Worm (Caenorhabditis elegans) whole organism, early embryonic: ENCODE data around the gene kynu-1.

Source experiments
- B0310.2 ChIP-seq: sonication (generic microtip); optimal IDR thresholded peaks from 2 replicates; lab custom pipeline; 2016; ENCODE audit warnings: mild to moderate bottlenecking, missing genetic modification characterization, missing compliant biosample characterization
- aly-1 ChIP-seq: sonication (generic microtip); optimal IDR thresholded peaks from 2 replicates; lab custom pipeline; 2016; ENCODE audit warnings: missing genetic modification characterization, missing compliant biosample characterization
- ama-1 ChIP-seq: fragments of 150-350 bp; optimal IDR thresholded peaks from 2 replicates; lab custom pipeline; 2014
- ceh-36 ChIP-seq: sonication (generic microtip); optimal IDR thresholded peaks from 2 replicates; lab custom pipeline; 2016; ENCODE audit warnings: missing genetic modification characterization, inconsistent platforms, missing compliant biosample characterization
- flt-1 ChIP-seq: fragments of 200-800 bp; sonication (Bioruptor generic); IDR thresholded peaks from 2 replicates; pipeline ENCODE4 v1.3.6; 2022; ENCODE audit warnings: missing genetic modification characterization, missing compliant biosample characterization

- TF ChIP-seq flt-1 (GFP tag; lab: Robert Waterston, UW) (peak; percentile 54), aly-1 (tag; lab: Kevin White, UChicago) (no peak), ama-1 (lab: Kevin White, UChicago) (no peak), ceh-36 (peak; percentile 20), B0310.2 (tag; lab: Kevin White, UChicago) (no peak)
These were observed 11.6 kb downstream of the kynu-1 start, which contains the start of gene C15H9.4 for ce11 chrX:6097551-6097950.
